Worm (Caenorhabditis elegans): ENCODE results near the gene M05D6.2.

DNA sequence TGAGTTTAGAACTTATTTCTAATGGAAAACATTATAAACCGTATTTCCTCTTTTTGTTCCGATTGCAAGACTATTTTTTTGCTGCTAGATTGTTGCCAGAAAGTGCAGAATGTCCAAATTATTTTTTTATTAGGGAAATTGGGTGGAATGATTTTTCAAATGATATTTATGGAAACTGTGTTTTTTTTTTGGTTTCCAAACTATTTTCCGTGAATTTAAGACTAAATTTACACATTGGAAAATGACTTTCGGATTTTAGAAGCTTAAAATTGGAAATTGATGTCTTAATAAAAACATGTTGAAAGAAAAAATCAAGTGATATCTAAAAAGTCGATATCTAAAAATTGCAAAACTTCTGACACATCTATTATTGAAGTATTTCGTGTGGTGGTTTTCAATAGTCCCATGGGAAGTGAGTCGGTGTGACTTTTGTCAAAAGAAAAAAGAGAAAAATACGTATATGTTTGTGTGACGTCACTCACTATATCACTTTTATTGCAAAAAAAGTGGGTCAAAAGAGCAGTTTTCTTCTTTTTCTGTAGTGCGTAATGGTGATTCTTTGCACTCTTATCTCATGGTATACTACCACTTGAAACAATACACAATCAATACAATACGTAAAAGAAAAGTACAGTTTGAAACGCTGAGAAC, 36.3 kb downstream of the M05D6.2 start:
- TF ChIP-seq jun-1 (tag; optimal IDR thresholded peaks at IDR 0.05) = no peak
- no peak for TF ChIP-seq snpc-4 (tag; optimal IDR thresholded peaks at IDR 0.05)
- TF ChIP-seq ama-1 (optimal IDR thresholded peaks at IDR 0.05) = no peak
- peak; percentile 9 for TF ChIP-seq nfya-1 (tag; optimal IDR thresholded peaks at IDR 0.05; ENCODE audit: insufficient read depth)
- TF ChIP-seq unc-39 (tag; optimal IDR thresholded peaks at IDR 0.05) = no peak
- TF ChIP-seq ZK546.5 (tag; optimal IDR thresholded peaks at IDR 0.05) = no peak
- no peak for TF ChIP-seq nhr-237 (tag; optimal IDR thresholded peaks at IDR 0.05)
